Worm (Caenorhabditis elegans) whole organism, L3 larva: Measurements from ENCODE around the gene srxa-1.

ENCODE experiments used
- aly-2 ChIP-seq: fragments of 150-350 bp; optimal IDR thresholded peaks from 2 replicates; lab custom pipeline; 2014; ENCODE audit warnings: missing biosample characterization, missing genetic modification characterization
- ama-1 ChIP-seq: fragments of 150-350 bp; optimal IDR thresholded peaks from 2 replicates; lab custom pipeline; 2018
- ceh-16 ChIP-seq: sonication (generic microtip); optimal IDR thresholded peaks from 2 replicates; lab custom pipeline; 2017; ENCODE audit warnings: missing biosample characterization, missing genetic modification characterization
- ceh-28 ChIP-seq: fragments of 150-350 bp; optimal IDR thresholded peaks from 2 replicates; lab custom pipeline; 2014; ENCODE audit warnings: missing biosample characterization, missing genetic modification reagents, missing genetic modification characterization
- egl-27 ChIP-seq: sonication (generic microtip); optimal IDR thresholded peaks from 4 replicates; lab custom pipeline; 2017; ENCODE audit warnings: missing biosample characterization, missing genetic modification reagents, missing genetic modification characterization
- egl-5 ChIP-seq: fragments of 150-350 bp; optimal IDR thresholded peaks from 2 replicates; lab custom pipeline; 2017; ENCODE audit warnings: missing biosample characterization, missing genetic modification reagents, missing genetic modification characterization, inconsistent platforms
- elt-1 ChIP-seq: fragments of 150-350 bp; optimal IDR thresholded peaks from 2 replicates; lab custom pipeline; 2014; ENCODE audit warnings: missing biosample characterization, missing genetic modification characterization
- elt-2 ChIP-seq: sonication (generic microtip); optimal IDR thresholded peaks from 2 replicates; lab custom pipeline; 2016; ENCODE audit warnings: missing genetic modification reagents, mild to moderate bottlenecking, missing genetic modification characterization, missing compliant biosample characterization
- elt-3 ChIP-seq, 3 experiments: fragments of 150-350 bp in 1 of 3; sonication (generic microtip) in 2 of 3; optimal IDR thresholded peaks; 2 replicates in 2 of 3; 4 replicates in 1 of 3; lab custom pipeline; 2014 to 2017; ENCODE audit warnings: missing biosample characterization in 3 of 3, missing genetic modification characterization in 3 of 3
- fkh-10 ChIP-seq: sonication (generic microtip); optimal IDR thresholded peaks from 2 replicates; lab custom pipeline; 2017; ENCODE audit warnings: missing biosample characterization, missing genetic modification reagents, missing genetic modification characterization
- fkh-2 ChIP-seq: fragments of 150-350 bp; optimal IDR thresholded peaks from 2 replicates; lab custom pipeline; 2014; ENCODE audit warnings: missing biosample characterization, missing genetic modification reagents, missing genetic modification characterization
- hmg-11 ChIP-seq: sonication (generic microtip); optimal IDR thresholded peaks from 2 replicates; lab custom pipeline; 2016; ENCODE audit warnings: missing genetic modification characterization, missing compliant biosample characterization
- jun-1 ChIP-seq: fragments of 150-350 bp; optimal IDR thresholded peaks from 2 replicates; lab custom pipeline; 2014; ENCODE audit warnings: missing biosample characterization, missing genetic modification reagents, missing genetic modification characterization
- lin-15B ChIP-seq: fragments of 150-350 bp; optimal IDR thresholded peaks from 2 replicates; lab custom pipeline; 2014; ENCODE audit warnings: missing biosample characterization, missing genetic modification characterization
- lin-39 ChIP-seq: fragments of 150-350 bp; optimal IDR thresholded peaks from 2 replicates; lab custom pipeline; 2018; ENCODE audit warnings: missing biosample characterization, missing genetic modification reagents, missing genetic modification characterization
- lsy-12 ChIP-seq: sonication (generic microtip); optimal IDR thresholded peaks from 2 replicates; lab custom pipeline; 2016; ENCODE audit warnings: mild to moderate bottlenecking, missing genetic modification characterization, missing compliant biosample characterization
- mdl-1 ChIP-seq: fragments of 150-350 bp; optimal IDR thresholded peaks from 2 replicates; lab custom pipeline; 2014; ENCODE audit warnings: missing biosample characterization, missing genetic modification characterization
- nfya-1 ChIP-seq: sonication (generic microtip); optimal IDR thresholded peaks from 2 replicates; lab custom pipeline; 2017; ENCODE audit warnings: missing genetic modification characterization, mild to moderate bottlenecking, missing compliant biosample characterization, antibody characterized with exemption, moderate library complexity; ENCODE audit not compliant: insufficient read depth
- nhr-12 ChIP-seq: fragments of 150-350 bp; optimal IDR thresholded peaks from 2 replicates; lab custom pipeline; 2014; ENCODE audit warnings: missing biosample characterization, missing genetic modification characterization
- nhr-23 ChIP-seq: fragments of 150-350 bp; optimal IDR thresholded peaks from 2 replicates; lab custom pipeline; 2014; ENCODE audit warnings: missing biosample characterization, missing genetic modification reagents, missing genetic modification characterization
- nhr-237 ChIP-seq: fragments of 150-350 bp; optimal IDR thresholded peaks from 2 replicates; lab custom pipeline; 2014; ENCODE audit warnings: missing biosample characterization, missing genetic modification characterization
- nhr-43 ChIP-seq: sonication (generic microtip); optimal IDR thresholded peaks from 2 replicates; lab custom pipeline; 2016; ENCODE audit warnings: mild to moderate bottlenecking, missing genetic modification characterization, missing compliant biosample characterization; ENCODE audit not compliant: poor library complexity, severe bottlenecking
- nhr-67 ChIP-seq: fragments of 150-350 bp; optimal IDR thresholded peaks from 2 replicates; lab custom pipeline; 2014; ENCODE audit warnings: missing biosample characterization, missing genetic modification characterization
- pqm-1 ChIP-seq: fragments of 150-350 bp; optimal IDR thresholded peaks from 2 replicates; lab custom pipeline; 2017; ENCODE audit warnings: missing biosample characterization, missing genetic modification characterization, inconsistent platforms
- skn-1 ChIP-seq: fragments of 150-350 bp; optimal IDR thresholded peaks from 2 replicates; lab custom pipeline; 2014; ENCODE audit warnings: missing biosample characterization, missing genetic modification characterization
- snpc-4 ChIP-seq: fragments of 150-350 bp; optimal IDR thresholded peaks from 2 replicates; lab custom pipeline; 2014; ENCODE audit warnings: missing biosample characterization, missing genetic modification characterization
- unc-39 ChIP-seq: sonication (generic microtip); optimal IDR thresholded peaks from 4 replicates; lab custom pipeline; 2017; ENCODE audit warnings: missing biosample characterization, missing genetic modification characterization
- unc-62 ChIP-seq: fragments of 150-350 bp; sonication (generic microtip); optimal IDR thresholded peaks from 4 replicates; lab custom pipeline; 2014; ENCODE audit warnings: missing biosample characterization, missing genetic modification reagents, missing genetic modification characterization
- zag-1 ChIP-seq: fragments of 150-350 bp; optimal IDR thresholded peaks from 2 replicates; lab custom pipeline; 2014; ENCODE audit warnings: missing biosample characterization, missing genetic modification characterization

srxa-1 gene

DNA sequence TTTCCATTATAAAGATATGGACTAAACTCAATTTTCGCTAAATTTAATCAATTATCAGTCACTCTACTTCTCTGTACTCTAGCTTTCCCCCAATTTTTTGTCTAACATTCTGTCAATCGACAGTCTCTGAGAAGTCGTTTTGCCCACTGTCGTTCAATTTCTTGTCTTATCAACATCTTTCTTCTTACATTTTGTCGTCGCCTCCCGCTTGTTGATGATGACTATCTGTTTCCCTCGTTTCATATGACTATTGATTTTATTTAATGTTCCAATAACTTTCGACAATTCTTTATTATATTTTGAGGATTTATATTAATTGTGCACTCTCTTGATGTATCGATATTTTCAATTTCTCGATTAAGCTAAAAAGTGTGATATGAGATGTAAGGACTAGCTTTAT lies 47.0 kb downstream of the srxa-1 start:
- TF ChIP-seq ceh-28 (peak; percentile 18), ama-1 (lab: Kevin White, UChicago) (peak; percentile 65), elt-2 (tag; lab: Kevin White, UChicago) (peak; percentile 41), nhr-23 (tag; lab: Kevin White, UChicago) (peak; percentile 47), elt-3 (tag; optimal IDR thresholded peaks at IDR 0.05; lab: Kevin White, UChicago) (peak in 1 of 3 experiments; percentile 30), unc-39 (tag; lab: Kevin White, UChicago) (no peak), pqm-1 (tag; lab: Kevin White, UChicago) (peak; percentile 45), nfya-1 (tag; lab: Kevin White, UChicago) (no peak)
- TF ChIP-seq, all 47 proteins: peak for 6

DNA sequence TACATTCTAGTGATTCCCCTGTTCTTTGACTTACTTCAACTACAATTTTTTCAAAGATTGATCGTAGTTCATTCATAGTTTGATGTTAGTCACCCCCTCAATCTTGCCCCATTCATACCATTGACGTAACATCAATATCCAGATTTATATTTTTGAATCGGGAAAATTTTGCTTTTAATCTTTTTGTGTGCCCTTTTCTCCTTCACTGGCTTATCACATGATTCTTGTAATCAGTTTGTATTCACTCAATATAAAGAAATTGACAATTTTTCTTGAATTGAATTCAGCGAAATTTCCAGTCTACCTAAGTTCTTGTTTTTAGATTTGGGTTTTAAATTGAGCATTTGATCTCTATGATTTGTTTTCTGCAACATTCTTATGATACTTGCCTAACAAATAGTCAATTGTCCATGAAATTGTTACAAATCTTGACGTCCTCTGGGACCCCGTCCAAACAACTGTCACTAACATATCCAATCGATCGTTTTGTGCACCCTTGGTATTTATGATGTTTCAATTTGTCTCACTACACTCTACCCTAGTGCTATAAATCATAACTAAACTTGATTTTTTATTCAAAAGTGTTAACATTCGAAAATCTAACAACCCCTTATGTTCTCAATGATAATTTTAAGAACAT lies 47.9 kb downstream of the srxa-1 start:
- no peak for TF ChIP-seq skn-1
- peak; percentile 19 for TF ChIP-seq nhr-43 (tag; lab: Kevin White, UChicago)

DNA sequence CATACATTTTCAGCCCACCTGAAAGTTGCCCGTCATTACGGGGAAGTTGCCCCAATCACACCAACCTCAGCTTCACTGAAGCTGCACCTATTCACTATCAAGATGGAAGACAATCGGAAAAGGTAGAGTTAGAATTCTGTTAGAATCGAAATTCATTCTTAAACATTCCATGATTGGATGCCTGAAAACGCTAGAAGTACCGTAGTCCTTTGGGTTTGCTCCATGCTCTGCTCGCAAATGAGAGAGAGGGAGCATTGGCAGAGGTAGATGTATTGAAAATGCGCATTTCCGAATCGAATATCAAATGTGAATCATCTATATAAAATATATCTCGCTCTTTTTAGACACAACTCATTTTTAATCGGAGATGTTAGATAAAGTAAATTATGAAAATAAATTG lies 48.5 kb downstream of the srxa-1 start, which contains the start of gene hif-1:
hif-1 (plus strand) TSS at position 8 of the 400 bp plus-strand sequence.
- TF ChIP-seq hmg-11 (tag; lab: Kevin White, UChicago) (no peak), ama-1 (lab: Kevin White, UChicago) (peak; percentile 65), egl-27 (tag; lab: Kevin White, UChicago) (no peak), lin-15B (tag; lab: Kevin White, UChicago) (no peak), nfya-1 (tag; lab: Kevin White, UChicago) (peak; percentile 65), unc-62 (GFP tag; lab: Kevin White, UChicago) (no peak), nhr-237 (no peak), aly-2 (tag; lab: Kevin White, UChicago) (no peak), ceh-16 (tag; lab: Kevin White, UChicago) (no peak), zag-1 (tag; lab: Kevin White, UChicago) (no peak), skn-1 (no peak), nhr-12 (tag; lab: Kevin White, UChicago) (no peak)

DNA sequence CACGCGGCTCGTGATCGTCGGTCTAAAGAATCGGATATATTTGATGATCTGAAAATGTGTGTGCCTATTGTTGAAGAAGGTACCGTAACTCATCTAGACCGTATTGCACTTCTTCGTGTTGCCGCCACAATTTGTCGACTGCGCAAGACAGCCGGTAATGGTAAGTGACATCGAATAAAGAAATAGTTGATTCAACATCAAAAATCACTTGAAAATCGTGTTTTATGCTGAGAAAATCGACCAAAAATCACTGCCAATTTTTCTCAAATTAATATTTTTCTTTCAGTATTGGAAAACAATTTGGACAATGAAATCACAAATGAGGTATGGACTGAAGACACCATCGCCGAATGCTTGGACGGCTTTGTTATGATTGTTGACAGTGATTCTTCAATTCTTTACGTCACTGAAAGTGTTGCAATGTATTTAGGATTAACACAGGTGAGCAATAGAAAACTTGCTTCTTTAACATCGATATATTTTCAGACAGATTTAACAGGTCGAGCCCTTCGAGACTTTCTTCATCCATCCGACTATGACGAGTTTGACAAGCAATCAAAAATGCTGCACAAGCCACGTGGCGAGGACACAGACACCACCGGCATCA lies 49.6 kb downstream of the srxa-1 start:
- no peak for TF ChIP-seq elt-2 (tag; lab: Kevin White, UChicago)
- peak; percentile 27 for TF ChIP-seq ama-1 (lab: Kevin White, UChicago)
- TF ChIP-seq elt-1 (tag; lab: Kevin White, UChicago), result no peak
- TF ChIP-seq fkh-2, result no peak

DNA sequence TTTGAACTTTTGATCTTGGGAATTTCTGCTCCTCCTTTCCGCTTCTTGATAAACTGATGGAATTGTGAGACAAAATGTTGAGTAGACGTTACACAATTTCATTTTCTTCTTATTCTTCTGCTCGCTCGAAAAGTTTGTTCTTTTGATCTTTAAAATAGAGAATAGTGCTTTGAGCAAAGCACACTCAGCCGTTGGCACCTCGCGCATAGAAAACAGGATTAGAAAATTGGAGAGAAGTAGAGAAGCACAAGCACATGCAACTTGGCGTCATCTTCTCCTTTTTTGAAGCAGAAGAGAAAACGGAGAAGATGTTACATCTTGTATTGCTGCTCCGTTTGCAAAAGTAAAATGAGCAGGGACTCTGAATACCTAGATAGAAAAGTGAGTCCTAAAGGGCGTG lies 50.3 kb downstream of the srxa-1 start:
- no peak for TF ChIP-seq nhr-67
- TF ChIP-seq jun-1 (tag; lab: Kevin White, UChicago), result no peak
- TF ChIP-seq ceh-28, result peak; percentile 3
- no peak for TF ChIP-seq pqm-1 (tag; lab: Kevin White, UChicago)
- TF ChIP-seq nhr-12 (tag; lab: Kevin White, UChicago), result no peak
- no peak for TF ChIP-seq fkh-2
- no peak for TF ChIP-seq nhr-237
- peak; percentile 86 for TF ChIP-seq ama-1 (lab: Kevin White, UChicago)
- no peak for TF ChIP-seq zag-1 (tag; lab: Kevin White, UChicago)
- no peak for TF ChIP-seq egl-5 (tag; lab: Kevin White, UChicago)
- TF ChIP-seq fkh-10, result peak; percentile 98
- TF ChIP-seq hmg-11 (tag; lab: Kevin White, UChicago), result peak; percentile 38
- TF ChIP-seq lin-15B (tag; lab: Kevin White, UChicago), result peak; percentile 33
- peak; percentile 33 for TF ChIP-seq lin-39 (tag; lab: Kevin White, UChicago)
- peak; percentile 87 for TF ChIP-seq nfya-1 (tag; lab: Kevin White, UChicago)
- TF ChIP-seq snpc-4 (tag; lab: Kevin White, UChicago), result no peak
- peak; percentile 48 for TF ChIP-seq lsy-12 (tag; lab: Kevin White, UChicago)
- TF ChIP-seq mdl-1 (tag; lab: Kevin White, UChicago), result peak; percentile 24
